Fruit fly (Drosophila melanogaster) whole organism, embryonic: ENCODE results near the gene Cyp12a5.

ENCODE experiments used
- Asciz ChIP-seq: fragments of 200-800 bp; sonication (Bioruptor generic); optimal IDR thresholded peaks from 2 replicates; lab custom pipeline; 2017; ENCODE audit warnings: missing biosample characterization, mild to moderate bottlenecking, missing genetic modification characterization, missing genetic modification reagents
- Bdp1 ChIP-seq: fragments of 200-800 bp; sonication (Bioruptor generic); optimal IDR thresholded peaks from 3 replicates; lab custom pipeline; 2016; ENCODE audit warnings: missing biosample characterization, missing genetic modification characterization
- CG10959 ChIP-seq: fragments of 200-800 bp; sonication (Bioruptor generic); IDR thresholded peaks from 2 replicates; pipeline ENCODE4 v1.3.6; 2022; ENCODE audit warnings: missing biosample characterization, missing genetic modification characterization
- CG11093 ChIP-seq: fragments of 200-800 bp; sonication (Bioruptor generic); IDR thresholded peaks from 3 replicates; pipeline ENCODE4 v1.3.6; 2022; ENCODE audit warnings: missing biosample characterization, missing genetic modification characterization
- CG1233 ChIP-seq: fragments of 200-800 bp; sonication (Bioruptor generic); optimal IDR thresholded peaks from 4 replicates; lab custom pipeline; 2018; ENCODE audit warnings: missing biosample characterization, mild to moderate bottlenecking, missing genetic modification characterization
- CG13894 ChIP-seq: fragments of 200-800 bp; sonication (Bioruptor generic); optimal IDR thresholded peaks from 3 replicates; lab custom pipeline; 2018; ENCODE audit warnings: missing biosample characterization, mild to moderate bottlenecking, missing genetic modification characterization, moderate library complexity
- CG17359 ChIP-seq: fragments of 200-800 bp; sonication (Bioruptor generic); optimal IDR thresholded peaks from 3 replicates; lab custom pipeline; 2018; ENCODE audit warnings: missing biosample characterization, mild to moderate bottlenecking, missing genetic modification characterization, moderate library complexity
- CG18599 ChIP-seq: fragments of 200-800 bp; sonication (Bioruptor generic); optimal IDR thresholded peaks from 3 replicates; lab custom pipeline; 2017; ENCODE audit warnings: missing biosample characterization, missing genetic modification characterization, mild to moderate bottlenecking, moderate library complexity, missing genetic modification reagents
- CG2129 ChIP-seq: fragments of 200-800 bp; sonication (Bioruptor generic); IDR thresholded peaks from 2 replicates; pipeline ENCODE4 v1.3.6; 2022; ENCODE audit warnings: missing biosample characterization, missing genetic modification characterization; ENCODE audit not compliant: partially characterized antibody
- CG2199 ChIP-seq: fragments of 200-800 bp; sonication (Bioruptor generic); IDR thresholded peaks from 3 replicates; pipeline ENCODE4 v1.3.6; 2022; ENCODE audit warnings: missing biosample characterization, missing genetic modification characterization
- CG34224 ChIP-seq: fragments of 200-800 bp; sonication (Bioruptor generic); IDR thresholded peaks from 3 replicates; pipeline ENCODE4 v1.3.6; 2022; ENCODE audit warnings: missing biosample characterization, missing genetic modification characterization; ENCODE audit not compliant: partially characterized antibody
- CG34376 ChIP-seq: fragments of 200-800 bp; sonication (Bioruptor generic); optimal IDR thresholded peaks from 2 replicates; lab custom pipeline; 2018; ENCODE audit warnings: missing biosample characterization, mild to moderate bottlenecking, missing genetic modification characterization
- CG34422 ChIP-seq: fragments of 200-800 bp; sonication (Bioruptor generic); IDR thresholded peaks from 3 replicates; pipeline ENCODE4 v1.3.6; 2022; ENCODE audit warnings: missing biosample characterization, missing genetic modification characterization
- CG4617 ChIP-seq: fragments of 200-800 bp; sonication (Bioruptor generic); optimal IDR thresholded peaks from 3 replicates; lab custom pipeline; 2016; ENCODE audit warnings: missing biosample characterization, missing genetic modification characterization, borderline replicate concordance
- CG4707 ChIP-seq: fragments of 200-800 bp; sonication (Bioruptor generic); optimal IDR thresholded peaks from 2 replicates; lab custom pipeline; 2018; ENCODE audit warnings: missing biosample characterization, mild to moderate bottlenecking, missing genetic modification characterization, moderate library complexity
- CG4730 ChIP-seq: fragments of 200-800 bp; sonication (Bioruptor generic); IDR thresholded peaks from 2 replicates; pipeline ENCODE4 v1.3.6; 2022; ENCODE audit warnings: missing biosample characterization, missing genetic modification characterization
- CG5180 ChIP-seq: fragments of 200-800 bp; sonication (Bioruptor generic); optimal IDR thresholded peaks from 3 replicates; lab custom pipeline; 2017; ENCODE audit warnings: missing biosample characterization, missing genetic modification characterization, mild to moderate bottlenecking, moderate library complexity, missing genetic modification reagents
- CG7963 ChIP-seq: fragments of 200-800 bp; sonication (Bioruptor generic); IDR thresholded peaks from 3 replicates; pipeline ENCODE4 v1.3.6; 2022; ENCODE audit warnings: missing biosample characterization, missing genetic modification characterization; ENCODE audit not compliant: partially characterized antibody
- CG7987 ChIP-seq: fragments of 200-800 bp; sonication (Bioruptor generic); optimal IDR thresholded peaks from 2 replicates; lab custom pipeline; 2018; ENCODE audit warnings: missing biosample characterization, mild to moderate bottlenecking, missing genetic modification characterization, moderate library complexity
- CHES-1-like ChIP-seq: fragments of 200-800 bp; sonication (Bioruptor generic); optimal IDR thresholded peaks from 2 replicates; lab custom pipeline; 2016; ENCODE audit warnings: missing biosample characterization, missing genetic modification characterization
- Doc3 ChIP-seq: fragments of 200-800 bp; sonication (Bioruptor generic); IDR thresholded peaks from 3 replicates; pipeline ENCODE4 v1.3.6; 2022; ENCODE audit warnings: missing biosample characterization, missing genetic modification characterization; ENCODE audit not compliant: partially characterized antibody
- Eip74EF ChIP-seq, 2 experiments: fragments of 200-800 bp in 1 of 2; fragments of >200 bp in 1 of 2; sonication (Bioruptor generic) in 1 of 2; optimal IDR thresholded peaks; 2 replicates each; lab custom pipeline; 2017 to 2019; ENCODE audit warnings: missing biosample characterization in 2 of 2, missing genetic modification characterization in 2 of 2, mild to moderate bottlenecking in 1 of 2, moderate library complexity in 1 of 2
- Fer1 ChIP-seq: fragments of 200-800 bp; sonication (Bioruptor generic); optimal IDR thresholded peaks from 2 replicates; lab custom pipeline; 2017; ENCODE audit warnings: missing biosample characterization, mild to moderate bottlenecking, missing genetic modification characterization
- Hmr ChIP-seq: fragments of 200-800 bp; sonication (Bioruptor generic); optimal IDR thresholded peaks from 3 replicates; lab custom pipeline; 2017; ENCODE audit warnings: mild to moderate bottlenecking, missing biosample characterization, missing genetic modification reagents, missing genetic modification characterization
- Med ChIP-seq: fragments of 200-800 bp; sonication (Bioruptor generic); peaks from one replicate; lab custom pipeline; 2016; ENCODE audit warnings: missing biosample characterization, missing genetic modification characterization, mild to moderate bottlenecking, inconsistent platforms, moderate library complexity
- Oaz ChIP-seq: fragments of 200-800 bp; sonication (Bioruptor generic); IDR thresholded peaks from 2 replicates; pipeline ENCODE4 v1.3.6; 2022; ENCODE audit warnings: missing biosample characterization, missing genetic modification characterization
- Trl ChIP-seq, 3 experiments: fragments of >200 bp in 2 of 3; fragments of 200-800 bp in 1 of 3; sonication (Bioruptor generic) in 1 of 3; optimal IDR thresholded peaks; 2 replicates in 1 of 3; 3 replicates in 2 of 3; lab custom pipeline; 2016 to 2017; ENCODE audit warnings: missing biosample characterization in 1 of 3, missing genetic modification characterization in 1 of 3
- abd-A ChIP-seq: fragments of 200-800 bp; sonication (Bioruptor generic); optimal IDR thresholded peaks from 3 replicates; lab custom pipeline; 2019; ENCODE audit warnings: missing biosample characterization, mild to moderate bottlenecking, missing genetic modification characterization, moderate library complexity
- cg ChIP-seq: fragments of 200-800 bp; sonication (Bioruptor generic); optimal IDR thresholded peaks from 3 replicates; lab custom pipeline; 2019; ENCODE audit warnings: missing biosample characterization, mild to moderate bottlenecking, missing genetic modification characterization, moderate library complexity
- chn ChIP-seq: fragments of 200-800 bp; sonication (Bioruptor generic); optimal IDR thresholded peaks from 2 replicates; lab custom pipeline; 2016; ENCODE audit warnings: missing biosample characterization, missing genetic modification characterization
- ci ChIP-seq: fragments of 200-800 bp; sonication (Bioruptor generic); IDR thresholded peaks from 3 replicates; pipeline ENCODE4 v1.3.6; 2022; ENCODE audit warnings: missing biosample characterization, missing genetic modification characterization
- corto ChIP-seq: fragments of 200-800 bp; sonication (Bioruptor generic); optimal IDR thresholded peaks from 2 replicates; lab custom pipeline; 2016; ENCODE audit warnings: missing biosample characterization, mild to moderate bottlenecking, missing genetic modification characterization, moderate library complexity
- croc ChIP-seq: fragments of 200-800 bp; sonication (Bioruptor generic); conservative IDR thresholded peaks from 3 replicates; pipeline ENCODE4 v1.3.6; 2022; ENCODE audit warnings: missing biosample characterization, missing genetic modification characterization
- crol ChIP-seq: fragments of 200-800 bp; sonication (Bioruptor generic); IDR thresholded peaks from 2 replicates; pipeline ENCODE4 v1.3.6; 2022; ENCODE audit warnings: missing biosample characterization, missing genetic modification characterization
- dpn ChIP-seq, 2 experiments: fragments of 200-800 bp; sonication (Bioruptor generic); optimal IDR thresholded peaks; 3 replicates each; lab custom pipeline; 2016; ENCODE audit warnings: missing biosample characterization in 2 of 2, missing genetic modification characterization in 2 of 2
- eve ChIP-seq, 2 experiments: fragments of >200 bp; optimal IDR thresholded peaks; 2 replicates each; lab custom pipeline; 2017; ENCODE audit warnings: missing biosample characterization in 2 of 2, missing genetic modification characterization in 2 of 2
- gro ChIP-seq: fragments of 200-800 bp; sonication (Bioruptor generic); optimal IDR thresholded peaks from 2 replicates; lab custom pipeline; 2016; ENCODE audit warnings: missing biosample characterization, missing genetic modification characterization
- knrl ChIP-seq: fragments of 200-800 bp; sonication (Bioruptor generic); IDR thresholded peaks from 3 replicates; pipeline ENCODE4 v1.3.6; 2022; ENCODE audit warnings: missing biosample characterization, missing genetic modification characterization; ENCODE audit not compliant: partially characterized antibody
- lov ChIP-seq, 2 experiments: fragments of 200-800 bp in 1 of 2; fragments of >200 bp in 1 of 2; sonication (Bioruptor generic) in 1 of 2; IDR thresholded peaks in 1 of 2; optimal IDR thresholded peaks in 1 of 2; 2 replicates in 1 of 2; 3 replicates in 1 of 2; pipeline versions ENCODE4 v1.3.6 to Lab custom; 2017 to 2022; ENCODE audit warnings: missing biosample characterization in 1 of 2, missing genetic modification characterization in 1 of 2
- mld ChIP-seq: fragments of 200-800 bp; sonication (Bioruptor generic); IDR thresholded peaks from 3 replicates; pipeline ENCODE4 v1.3.6; 2022; ENCODE audit warnings: missing biosample characterization, missing genetic modification characterization; ENCODE audit not compliant: partially characterized antibody
- otp ChIP-seq: fragments of 200-800 bp; sonication (Bioruptor generic); IDR thresholded peaks from 3 replicates; pipeline ENCODE4, ENCODE4 v1.3.6; 2022; ENCODE audit warnings: missing biosample characterization, missing genetic modification characterization
- pros ChIP-seq: fragments of 200-800 bp; sonication (Bioruptor generic); optimal IDR thresholded peaks from 3 replicates; lab custom pipeline; 2019; ENCODE audit warnings: missing biosample characterization, mild to moderate bottlenecking, missing genetic modification characterization, moderate library complexity
- scrt ChIP-seq: fragments of 200-800 bp; sonication (Bioruptor generic); optimal IDR thresholded peaks from 2 replicates; lab custom pipeline; 2018; ENCODE audit warnings: missing biosample characterization, mild to moderate bottlenecking, missing genetic modification characterization, moderate library complexity
- seq ChIP-seq: fragments of 200-800 bp; sonication (Bioruptor generic); IDR thresholded peaks from 2 replicates; pipeline ENCODE4 v1.3.6; 2022; ENCODE audit warnings: missing biosample characterization, missing genetic modification characterization
- slp2 ChIP-seq: fragments of 200-800 bp; sonication (Bioruptor generic); optimal IDR thresholded peaks from 2 replicates; lab custom pipeline; 2016; ENCODE audit warnings: missing biosample characterization, missing genetic modification characterization
- trem ChIP-seq: fragments of 200-800 bp; optimal IDR thresholded peaks from 3 replicates; lab custom pipeline; 2019; ENCODE audit warnings: missing biosample characterization, mild to moderate bottlenecking, missing genetic modification characterization, moderate library complexity

Cyp12a5 gene

DNA sequence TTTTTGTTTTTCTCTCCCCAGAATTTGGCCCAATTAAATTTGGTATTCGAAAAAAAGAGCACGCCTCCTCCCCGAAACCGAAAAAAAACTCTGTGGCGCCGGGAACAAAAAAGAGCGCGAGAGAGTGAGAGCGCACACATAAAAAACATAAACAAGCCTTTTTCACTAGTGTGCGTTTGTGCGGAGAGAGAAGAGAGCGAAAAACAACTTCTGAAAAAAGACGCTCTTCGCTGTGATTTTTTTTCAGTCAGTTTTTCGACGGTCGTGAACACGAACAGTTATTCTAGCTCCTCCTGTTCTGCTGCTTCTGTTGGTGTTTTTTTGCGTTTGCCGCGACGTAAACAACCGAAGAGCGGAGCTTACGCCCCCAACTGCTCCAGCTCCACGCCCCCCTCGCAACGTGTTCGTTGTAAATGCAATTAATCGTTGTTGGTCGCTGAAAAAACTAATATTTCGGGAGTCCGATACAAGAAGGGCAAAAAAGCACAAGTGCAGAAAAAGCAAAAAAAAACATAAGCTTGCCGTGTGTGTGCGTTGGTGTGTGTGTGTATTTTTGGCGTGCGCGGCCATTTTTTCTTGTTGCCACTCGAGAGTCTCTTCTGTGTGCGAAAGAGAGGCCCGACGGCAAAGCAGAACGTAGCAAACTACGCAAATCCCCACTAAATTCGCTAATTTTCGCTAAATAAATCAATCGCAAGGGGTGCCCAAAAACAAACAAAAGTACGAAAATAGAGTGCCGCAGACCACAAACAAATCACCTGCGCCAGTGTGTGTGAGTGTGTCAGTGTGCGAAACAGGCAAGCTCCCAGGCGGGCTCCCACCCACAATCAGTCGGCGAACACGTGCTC, 31.7 kb downstream of the Cyp12a5 start, which contains the start of gene sqz (continued):
- no peak for TF ChIP-seq CHES-1-like
- TF ChIP-seq otp (GFP tag; lab: Robert Waterston, UW), result peak; percentile 8; the same call in 1 of the 3 replicates
- no peak for TF ChIP-seq Oaz
- no peak for TF ChIP-seq Bdp1
- TF ChIP-seq corto (GFP tag; lab: Kevin White, UChicago), result peak; percentile 79
- TF ChIP-seq CG5180 (GFP tag; lab: Kevin White, UChicago), result peak; percentile 81
- TF ChIP-seq CG2199 (GFP tag; lab: Robert Waterston, UW), result 0 out of 3 replicates have a peak, but pooled peaks have one; percentile 21
- TF ChIP-seq dpn (GFP tag; optimal IDR thresholded peaks at IDR 0.05; lab: Kevin White, UChicago), result peak in 1 of 2 experiments; percentile 7
- peak; percentile 33 for TF ChIP-seq Asciz (GFP tag; lab: Kevin White, UChicago)
- peak; percentile 62; the same call in 1 of the 3 replicates for TF ChIP-seq CG34422 (GFP tag; lab: Robert Waterston, UW)
- no peak for TF ChIP-seq chn (GFP tag; lab: Kevin White, UChicago)
- peak; percentile 6 for TF ChIP-seq CG1233
- peak; percentile 98 for TF ChIP-seq Trl (optimal IDR thresholded peaks at IDR 0.05; lab: Kevin White, UChicago)
- TF ChIP-seq Trl (GFP tag; optimal IDR thresholded peaks at IDR 0.05; lab: Kevin White, UChicago), result peak; percentile 79
- peak; percentile 16 for TF ChIP-seq gro (GFP tag; lab: Kevin White, UChicago)
- TF ChIP-seq Doc3, result 0 out of 3 replicates have a peak, but pooled peaks have one; percentile 36
- TF ChIP-seq CG34224 (GFP tag; lab: Robert Waterston, UW), result peak; percentile 73
- TF ChIP-seq CG4617 (GFP tag; lab: Kevin White, UChicago), result no peak
- peak; percentile 94 for TF ChIP-seq cg (GFP tag; lab: Kevin White, UChicago)
- peak; percentile 45 for TF ChIP-seq Fer1
- TF ChIP-seq abd-A (tag; lab: Kevin White, UChicago), result peak; percentile 68
- TF ChIP-seq Hmr (GFP tag; lab: Kevin White, UChicago), result peak; percentile 56
- peak; percentile 84 for TF ChIP-seq ci (GFP tag; lab: Robert Waterston, UW)
- no peak for TF ChIP-seq lov (optimal IDR thresholded peaks at IDR 0.05; lab: Kevin White, UChicago)
- TF ChIP-seq lov (GFP tag; IDR thresholded peaks at IDR 0.05; lab: Robert Waterston, UW), result 0 out of 3 replicates have a peak, but pooled peaks have one; percentile 34
- peak; percentile 51; the same call in 1 of the 2 replicates for TF ChIP-seq crol
- TF ChIP-seq Eip74EF (GFP tag; optimal IDR thresholded peaks at IDR 0.05; lab: Kevin White, UChicago), result peak in 1 of 2 experiments; percentile 17
- peak; percentile 21 for TF ChIP-seq trem (tag; lab: Kevin White, UChicago)
- TF ChIP-seq CG2129, result peak; percentile 29; the same call in 1 of the 2 replicates
- TF ChIP-seq knrl, result no peak
- peak; percentile 17 for TF ChIP-seq CG13894
- TF ChIP-seq scrt (GFP tag; lab: Kevin White, UChicago), result peak; percentile 50
- TF ChIP-seq CG7987 (GFP tag; lab: Kevin White, UChicago), result peak; percentile 41
- peak; percentile 26 for TF ChIP-seq CG34376 (GFP tag; lab: Kevin White, UChicago)
- peak; percentile 15 for TF ChIP-seq CG4707 (GFP tag; lab: Kevin White, UChicago)
- TF ChIP-seq CG18599 (GFP tag; lab: Kevin White, UChicago), result peak; percentile 25

DNA sequence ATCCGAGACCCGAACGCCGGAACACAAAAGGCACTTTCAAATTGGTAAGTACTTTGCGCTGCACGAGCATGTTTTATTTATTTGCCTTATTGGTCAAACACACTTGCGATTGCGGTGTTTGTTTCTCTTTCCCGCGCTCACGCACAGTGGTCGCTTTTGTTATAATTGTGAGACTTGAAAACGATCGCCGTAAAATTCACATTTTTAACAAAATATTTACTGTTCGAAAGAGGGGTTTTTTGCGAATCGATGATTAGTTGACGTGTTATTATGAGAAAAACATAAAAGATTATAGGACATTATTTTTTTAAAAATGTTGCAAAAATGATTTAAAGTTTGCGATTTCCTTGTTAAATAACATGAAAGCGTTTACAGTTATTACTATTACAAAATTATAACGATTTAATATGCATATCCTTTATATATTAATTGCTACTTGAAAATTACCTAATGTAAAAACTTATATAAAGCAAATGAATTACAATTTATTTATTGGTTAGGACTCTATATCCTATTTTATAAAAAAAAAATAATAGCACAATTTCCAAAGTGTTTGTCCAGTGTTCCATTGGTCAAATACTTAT, 32.5 kb downstream of the Cyp12a5 start:
- TF ChIP-seq CG11093 (GFP tag; lab: Robert Waterston, UW) (no peak), seq (GFP tag; lab: Robert Waterston, UW) (0 out of 2 replicates have a peak, but pooled peaks have one; percentile 22), CG7963 (no peak), mld (GFP tag; lab: Robert Waterston, UW) (no peak), CG4730 (no peak), Med (GFP tag; lab: Kevin White, UChicago) (peak; percentile 84), pros (GFP tag; lab: Kevin White, UChicago) (no peak), croc (GFP tag; lab: Robert Waterston, UW) (no peak), slp2 (GFP tag; lab: Kevin White, UChicago) (no peak), CG17359 (tag; lab: Kevin White, UChicago) (peak; percentile 42), eve (GFP tag; optimal IDR thresholded peaks at IDR 0.05; lab: Kevin White, UChicago) (no peak), CG10959 (GFP tag; lab: Robert Waterston, UW) (peak; percentile 38; the same call in 1 of the 2 replicates), CG18599 (GFP tag; lab: Kevin White, UChicago) (peak; percentile 9)
